Worm (Caenorhabditis elegans) whole organism, midembryonic: Measurements from ENCODE around the gene cfp-1.

Source experiments
- med-1 ChIP-seq: sonication (generic microtip); optimal IDR thresholded peaks from 2 replicates; lab custom pipeline; 2017; ENCODE audit warnings: missing genetic modification characterization, mild to moderate bottlenecking, missing compliant biosample characterization, antibody characterized with exemption, missing genetic modification reagents; ENCODE audit not compliant: insufficient read depth
- tab-1 ChIP-seq: fragments of 200-800 bp; sonication (Bioruptor generic); IDR thresholded peaks from 2 replicates; pipeline ENCODE4 v1.3.6; 2022; ENCODE audit warnings: missing genetic modification characterization, missing compliant biosample characterization

ce11 chrIV:14098540-14099098, 21.4 kb downstream of the cfp-1 start:
- TF ChIP-seq tab-1 (GFP tag; lab: Robert Waterston, UW) (no peak), med-1 (GFP tag; lab: Kevin White, UChicago) (no peak)
